Fruit fly (Drosophila melanogaster) whole organism: ENCODE data around the gene CG32706.

Experiments used
- CG8478 ChIP-seq: fragments of >200 bp; optimal IDR thresholded peaks from 2 replicates; lab custom pipeline; 2018; ENCODE audit warnings: inconsistent platforms
- Dll ChIP-seq: fragments of >200 bp; optimal IDR thresholded peaks from 2 replicates; lab custom pipeline; 2017
- EcR ChIP-seq, 2 experiments: fragments of >200 bp; optimal IDR thresholded peaks; 2 replicates each; lab custom pipeline; 2017; ENCODE audit warnings: missing biosample characterization in 2 of 2, missing genetic modification characterization in 2 of 2, missing genetic modification reagents in 2 of 2
- pan ChIP-seq: fragments of >200 bp; optimal IDR thresholded peaks from 2 replicates; lab custom pipeline; 2017
- psq ChIP-seq: fragments of >200 bp; optimal IDR thresholded peaks from 2 replicates; lab custom pipeline; 2017
- usp ChIP-seq: fragments of >200 bp; optimal IDR thresholded peaks from 2 replicates; lab custom pipeline; 2017; ENCODE audit warnings: missing biosample characterization, missing genetic modification characterization, mixed read lengths

CG32706 gene

DNA sequence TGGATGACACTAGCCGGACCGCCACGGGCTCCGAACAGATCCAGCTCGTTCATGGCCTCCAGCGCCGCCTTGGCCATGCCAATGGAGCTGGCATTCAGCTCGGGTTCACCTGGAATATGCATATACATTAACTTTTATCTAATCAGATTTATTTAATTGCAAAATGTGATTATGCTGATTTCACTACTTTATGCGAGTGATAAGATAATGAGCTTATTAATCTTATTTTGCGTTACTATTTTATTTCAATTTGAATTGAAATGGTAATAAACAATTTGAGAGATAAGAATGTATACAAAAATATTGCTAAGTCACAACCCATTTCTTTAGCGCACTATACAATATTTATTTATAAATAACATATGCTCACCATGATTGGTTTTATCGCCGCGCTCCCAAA is 15.2 kb downstream of the CG32706 start:
- TF ChIP-seq CG8478 (lab: Kevin White, UChicago), result no peak
- no peak for TF ChIP-seq pan (lab: Kevin White, UChicago)
- no peak for TF ChIP-seq Dll (lab: Kevin White, UChicago)
- TF ChIP-seq usp (GFP tag; lab: Kevin White, UChicago), result no peak
- no peak for TF ChIP-seq psq
- no peak for TF ChIP-seq EcR (GFP tag; optimal IDR thresholded peaks at IDR 0.05; lab: Kevin White, UChicago)

DNA sequence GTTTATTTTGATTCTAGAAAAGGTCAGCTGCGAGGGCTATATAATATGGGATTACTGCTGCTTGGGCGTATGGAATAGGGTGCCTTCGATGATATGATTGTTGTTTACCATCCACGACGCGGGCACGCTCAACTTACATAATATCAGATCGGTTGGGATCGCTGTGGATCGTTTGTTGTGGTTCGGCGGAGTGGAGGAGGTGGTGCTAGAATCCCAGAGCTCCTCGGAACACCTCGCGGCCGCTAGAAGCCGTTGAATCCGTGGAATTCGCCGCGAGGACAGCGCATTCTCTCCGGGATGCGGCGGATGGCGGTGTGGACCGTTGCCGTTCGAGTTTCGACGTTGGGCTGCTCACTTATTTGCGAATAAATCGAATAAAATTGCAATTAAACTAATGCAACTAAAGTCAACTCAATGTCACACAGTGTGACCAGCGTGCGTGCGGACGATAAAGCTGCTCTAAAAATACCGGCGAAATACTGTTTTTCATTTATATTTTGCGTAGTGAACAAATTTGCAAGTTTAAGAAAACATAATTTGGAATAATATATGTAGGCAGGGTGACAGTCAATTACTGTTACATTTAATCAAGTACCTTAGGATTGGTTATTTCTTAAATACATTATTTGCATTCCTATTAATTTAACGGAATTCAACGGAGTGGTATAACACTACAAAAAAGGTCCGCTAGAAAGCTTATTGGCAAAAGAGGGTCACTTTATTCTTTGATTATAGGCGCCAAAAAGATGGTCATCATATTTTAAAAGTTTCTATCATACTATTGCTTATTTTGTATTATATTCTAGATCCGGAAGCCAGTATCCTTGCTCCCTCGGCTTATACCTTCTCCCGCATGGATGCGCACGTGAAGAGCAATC is 16.6 kb downstream of the CG32706 start, which contains the start of gene CG7766:
CG7766 (minus strand) TSS at position 432 of the 878 bp plus-strand sequence.
- no peak for TF ChIP-seq Dll (lab: Kevin White, UChicago)
- TF ChIP-seq pan (lab: Kevin White, UChicago), result no peak
- TF ChIP-seq usp (GFP tag; lab: Kevin White, UChicago), result no peak
- no peak for TF ChIP-seq CG8478 (lab: Kevin White, UChicago)
- no peak for TF ChIP-seq psq
- TF ChIP-seq EcR (GFP tag; optimal IDR thresholded peaks at IDR 0.05; lab: Kevin White, UChicago), result no peak

DNA sequence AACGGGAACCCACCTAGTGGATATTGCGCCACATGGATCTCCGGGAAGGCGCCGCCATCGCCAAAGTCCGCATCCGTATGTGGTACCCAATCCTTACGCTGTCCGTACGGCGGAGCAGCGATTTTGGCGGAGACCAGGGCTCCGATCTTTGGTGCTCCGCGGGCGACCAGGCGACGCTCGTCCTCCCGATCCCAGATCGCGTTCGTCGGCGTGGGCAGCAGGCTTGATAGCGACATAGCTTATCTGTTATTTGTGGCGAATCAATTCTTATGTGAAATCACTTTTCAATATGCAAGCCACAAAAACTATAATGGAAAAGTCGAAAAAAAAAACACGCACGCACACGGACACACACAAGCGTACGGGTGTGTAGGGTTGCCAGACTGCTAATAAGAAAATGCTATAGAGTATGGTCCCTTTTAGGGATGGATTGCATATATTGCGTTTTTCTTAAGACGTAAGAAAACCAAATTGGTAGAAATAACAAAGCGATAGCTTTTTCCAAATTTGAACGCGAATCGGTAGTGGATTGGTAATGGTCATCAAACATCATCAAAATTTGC is 19.4 kb downstream of the CG32706 start, which contains the start of gene Bx42:
Bx42 (minus strand) TSS at position 393 of the 563 bp plus-strand sequence.
- TF ChIP-seq EcR (GFP tag; optimal IDR thresholded peaks at IDR 0.05; lab: Kevin White, UChicago), result no peak
- TF ChIP-seq pan (lab: Kevin White, UChicago), result no peak
- no peak for TF ChIP-seq CG8478 (lab: Kevin White, UChicago)
- no peak for TF ChIP-seq Dll (lab: Kevin White, UChicago)
- TF ChIP-seq psq, result no peak

DNA sequence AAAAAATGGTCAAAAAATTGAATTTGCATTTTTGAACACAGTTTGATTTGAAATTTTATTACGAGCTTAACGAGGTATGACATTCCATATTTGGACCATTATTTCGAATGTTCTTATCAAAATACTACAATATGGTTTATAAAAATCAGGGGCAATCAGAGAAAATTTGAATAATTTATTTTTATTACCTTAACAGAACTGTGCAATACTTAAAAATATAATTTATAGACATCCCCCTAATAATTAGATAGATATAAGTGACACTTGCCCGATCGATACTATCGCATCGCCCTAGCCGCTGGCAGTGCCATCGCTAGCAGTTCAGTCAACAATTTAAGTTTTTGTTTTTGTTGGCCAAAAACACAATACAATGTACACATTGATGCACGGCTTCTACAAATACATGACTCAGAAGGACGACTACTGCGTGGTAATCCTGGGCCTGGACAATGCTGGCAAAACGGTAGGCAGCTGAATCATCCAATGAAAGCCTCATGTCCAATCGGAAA is 19.9 kb downstream of the CG32706 start, which contains the start of gene Arfrp1:
Arfrp1 (plus strand) TSS at position 295 of the 509 bp plus-strand sequence.
- no peak for TF ChIP-seq CG8478 (lab: Kevin White, UChicago)
- TF ChIP-seq EcR (GFP tag; optimal IDR thresholded peaks at IDR 0.05; lab: Kevin White, UChicago), result no peak
- no peak for TF ChIP-seq pan (lab: Kevin White, UChicago)
- no peak for TF ChIP-seq Dll (lab: Kevin White, UChicago)
- TF ChIP-seq psq, result no peak
- TF ChIP-seq usp (GFP tag; lab: Kevin White, UChicago), result no peak

DNA sequence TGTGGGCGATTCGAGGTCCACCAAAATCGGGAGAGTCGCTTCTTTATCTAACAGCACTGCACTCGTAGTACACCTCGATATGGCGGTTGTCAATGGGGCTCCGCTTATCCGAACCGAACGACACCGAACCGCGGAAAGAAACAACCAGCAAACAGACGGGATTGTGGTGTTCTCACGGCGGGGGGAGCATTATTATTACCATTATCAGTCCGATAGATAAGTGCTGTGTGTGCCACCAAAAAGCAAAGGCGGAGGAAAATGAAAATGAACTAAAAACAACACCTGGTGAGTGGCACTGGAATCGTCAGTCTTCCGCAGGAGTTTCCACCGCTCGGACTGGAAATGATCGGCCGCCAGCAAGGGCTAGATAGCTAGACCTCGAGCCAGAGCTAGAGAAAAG is 21.5 kb downstream of the CG32706 start, which contains the start of gene AP-1gamma:
AP-1gamma (plus strand) TSS at position 305 of the 400 bp plus-strand sequence.
- no peak for TF ChIP-seq CG8478 (lab: Kevin White, UChicago)

DNA sequence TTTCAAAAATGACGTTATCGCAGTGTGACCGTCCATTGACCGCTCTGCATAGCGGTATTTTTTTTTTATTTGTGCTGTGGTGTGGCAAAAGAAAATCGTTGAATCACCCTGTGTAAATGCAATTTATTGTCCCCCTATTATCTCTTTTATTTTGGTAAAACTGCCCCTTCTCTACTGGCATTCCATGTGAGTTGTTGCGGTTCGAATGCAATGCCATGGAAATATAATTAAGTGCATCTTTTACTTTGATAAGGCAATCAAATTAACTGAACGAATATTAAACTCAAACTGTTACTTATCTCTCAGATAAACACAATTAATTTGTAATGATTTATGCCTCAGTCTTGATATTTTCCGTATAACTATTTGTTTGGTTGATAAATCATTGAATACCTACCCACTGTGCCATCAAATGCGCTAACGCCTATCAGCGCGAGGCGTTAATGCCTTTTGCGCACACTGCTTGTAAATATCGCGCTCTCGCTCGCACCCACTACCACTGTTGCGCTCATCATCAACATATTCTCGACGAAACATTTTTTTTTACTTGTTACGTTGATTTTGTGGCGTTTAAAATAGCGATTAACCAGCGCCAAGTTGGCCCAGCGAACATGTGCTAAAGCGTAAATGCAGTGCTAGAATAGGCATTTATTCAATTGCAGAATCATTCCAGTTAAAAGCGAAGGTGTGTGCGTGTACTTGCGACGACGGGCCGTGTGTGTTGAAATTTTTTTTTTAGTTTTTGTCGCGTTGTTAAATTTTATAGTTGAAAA is 22.3 kb downstream of the CG32706 start:
- TF ChIP-seq pan (lab: Kevin White, UChicago) (no peak), usp (GFP tag; lab: Kevin White, UChicago) (no peak), Dll (lab: Kevin White, UChicago) (no peak), psq (no peak), EcR (GFP tag; optimal IDR thresholded peaks at IDR 0.05; lab: Kevin White, UChicago) (no peak), CG8478 (lab: Kevin White, UChicago) (no peak)

DNA sequence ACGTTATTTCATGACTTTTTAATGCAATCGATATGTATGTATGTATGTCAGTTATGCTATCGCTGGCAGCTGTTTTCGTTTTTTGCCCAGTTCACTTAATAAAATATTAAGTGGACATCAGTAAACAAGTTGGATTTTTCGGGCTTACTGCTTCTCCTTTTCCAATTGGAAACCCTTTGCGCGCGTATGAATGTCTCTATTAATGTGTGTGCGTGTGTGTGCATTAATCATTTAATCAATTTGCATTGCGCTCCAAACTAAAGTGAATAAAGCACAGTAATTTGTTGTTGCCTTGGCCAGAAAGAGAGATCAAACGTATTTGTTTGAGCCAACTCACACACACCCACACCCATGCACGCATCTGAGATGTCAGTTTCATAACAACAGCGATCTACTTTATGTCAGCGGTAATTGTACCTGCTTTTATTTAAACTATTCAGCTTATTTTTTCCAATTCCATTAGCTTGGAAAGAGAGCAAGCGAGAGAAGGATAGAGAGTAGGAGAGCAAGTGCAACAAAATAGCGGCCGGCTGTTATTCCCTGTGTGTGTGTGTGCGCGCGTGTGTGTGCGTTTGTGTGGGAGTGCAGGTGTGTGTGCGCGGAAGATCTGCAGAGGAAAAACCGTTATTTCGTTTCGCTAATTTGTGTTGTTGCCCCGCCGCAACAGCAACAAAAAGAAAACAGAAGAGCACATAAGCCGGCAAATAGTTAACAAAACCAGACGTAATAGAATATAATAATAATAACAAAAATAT is 23.4 kb downstream of the CG32706 start:
- TF ChIP-seq psq, result no peak
- TF ChIP-seq EcR (GFP tag; optimal IDR thresholded peaks at IDR 0.05; lab: Kevin White, UChicago), result no peak
- no peak for TF ChIP-seq pan (lab: Kevin White, UChicago)
- no peak for TF ChIP-seq CG8478 (lab: Kevin White, UChicago)
- no peak for TF ChIP-seq usp (GFP tag; lab: Kevin White, UChicago)
- TF ChIP-seq Dll (lab: Kevin White, UChicago), result no peak

DNA sequence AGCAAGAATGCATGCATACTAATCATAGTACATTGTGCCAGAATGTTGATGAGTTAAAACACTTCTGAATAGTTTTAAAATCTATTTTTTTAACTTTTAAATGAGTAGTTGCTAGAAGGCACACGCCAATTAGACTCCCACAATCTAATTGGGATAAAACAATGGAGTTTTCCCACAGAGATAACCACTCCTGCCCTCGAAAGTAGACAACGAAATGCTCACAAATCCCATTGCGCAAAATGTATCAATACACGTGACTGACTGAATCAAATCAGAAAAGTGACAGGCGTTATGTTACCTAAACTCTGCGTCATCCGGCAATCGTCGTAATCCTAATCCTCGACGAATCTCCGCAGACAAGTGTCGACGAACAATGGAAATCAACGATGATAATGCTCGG is 30.9 kb downstream of the CG32706 start:
- TF ChIP-seq usp (GFP tag; lab: Kevin White, UChicago) (no peak), pan (lab: Kevin White, UChicago) (no peak), CG8478 (lab: Kevin White, UChicago) (no peak), Dll (lab: Kevin White, UChicago) (no peak)

DNA sequence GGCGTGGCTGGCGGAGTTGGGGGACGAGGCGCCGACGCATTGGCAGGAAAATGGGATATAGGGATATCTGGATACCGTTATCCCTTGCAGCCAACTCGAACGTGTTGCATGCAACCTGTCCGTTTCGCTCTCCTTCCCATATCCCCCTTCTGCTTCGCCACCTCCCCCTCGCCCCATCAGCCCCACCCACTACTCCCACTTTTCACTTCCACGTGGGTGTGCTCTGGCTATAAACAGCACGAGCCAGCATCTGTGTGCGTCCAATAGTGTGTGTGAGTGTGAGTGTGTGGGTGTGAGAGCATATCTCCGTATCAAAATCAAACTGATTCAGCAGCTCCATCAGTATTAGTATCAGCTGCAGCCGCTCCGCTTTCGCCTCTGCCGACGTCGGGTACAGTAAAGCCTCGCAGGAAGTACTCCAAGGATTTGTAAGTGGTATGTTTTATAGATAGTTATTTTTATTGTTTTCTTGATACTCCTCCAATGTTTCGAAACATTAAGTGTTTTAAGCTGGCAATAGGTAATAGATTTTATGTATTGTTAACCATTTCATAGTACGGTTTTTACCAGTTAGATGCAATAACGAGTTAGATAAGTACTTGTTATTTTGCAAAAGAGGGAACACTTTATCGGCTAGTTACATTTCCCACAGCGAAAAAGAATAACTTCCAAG is 32.2 kb downstream of the CG32706 start:
- TF ChIP-seq CG8478 (lab: Kevin White, UChicago) (no peak), psq (no peak), Dll (lab: Kevin White, UChicago) (no peak), usp (GFP tag; lab: Kevin White, UChicago) (no peak), pan (lab: Kevin White, UChicago) (no peak), EcR (GFP tag; optimal IDR thresholded peaks at IDR 0.05; lab: Kevin White, UChicago) (no peak)
